Worm (Caenorhabditis elegans): Measurements from ENCODE around the gene mec-2.

DNA sequence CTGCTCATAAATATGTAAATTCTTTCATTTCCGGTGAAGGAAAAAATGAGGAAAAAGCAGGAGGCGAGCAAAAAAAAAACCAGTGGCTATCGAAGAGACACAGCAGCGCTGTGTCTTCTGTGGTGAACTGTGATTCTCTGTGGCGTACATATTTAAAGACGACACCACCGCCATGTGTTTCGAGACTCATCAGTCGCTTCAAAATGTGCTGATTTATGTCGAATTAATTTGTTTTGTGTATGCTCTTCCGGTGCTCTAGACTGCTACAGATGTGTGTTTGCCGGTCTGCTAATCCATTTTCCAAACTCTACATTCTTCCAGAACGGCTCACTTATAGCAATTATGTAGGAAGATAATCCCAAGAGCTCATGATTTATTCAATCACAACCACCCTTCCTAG, 2.1 kb upstream of the mec-2 start:
- no peak for TF ChIP-seq ceh-100 (GFP tag; IDR thresholded peaks at IDR 0.05)
- TF ChIP-seq ztf-26 (tag; optimal IDR thresholded peaks at IDR 0.05) = no peak
- TF ChIP-seq nfyb-1 (GFP tag; IDR thresholded peaks at IDR 0.05) = no peak
- TF ChIP-seq snpc-4 (GFP tag; optimal IDR thresholded peaks at IDR 0.05) = no peak
- no peak for TF ChIP-seq snpc-4 (tag; optimal IDR thresholded peaks at IDR 0.05)
- no peak for TF ChIP-seq unc-62 (GFP tag; optimal IDR thresholded peaks at IDR 0.05)
- no peak for TF ChIP-seq madf-10 (tag; optimal IDR thresholded peaks at IDR 0.05)
